Worm (Caenorhabditis elegans) whole organism, L3 larva: ENCODE measurements around the gene clec-243.

Source experiments
- elt-3 ChIP-seq, 3 experiments: fragments of 150-350 bp in 1 of 3; sonication (generic microtip) in 2 of 3; optimal IDR thresholded peaks; 2 replicates in 2 of 3; 4 replicates in 1 of 3; lab custom pipeline; 2014 to 2017; ENCODE audit warnings: missing biosample characterization in 3 of 3, missing genetic modification characterization in 3 of 3
- fos-1 ChIP-seq: fragments of 150-350 bp; optimal IDR thresholded peaks from 2 replicates; lab custom pipeline; 2014; ENCODE audit warnings: missing biosample characterization, missing genetic modification characterization
- nhr-28 ChIP-seq: fragments of 150-350 bp; optimal IDR thresholded peaks from 2 replicates; lab custom pipeline; 2014; ENCODE audit warnings: missing biosample characterization, missing genetic modification characterization
- nhr-43 ChIP-seq: sonication (generic microtip); optimal IDR thresholded peaks from 2 replicates; lab custom pipeline; 2016; ENCODE audit warnings: mild to moderate bottlenecking, missing genetic modification characterization, missing compliant biosample characterization; ENCODE audit not compliant: poor library complexity, severe bottlenecking
- nhr-77 ChIP-seq: fragments of 150-350 bp; optimal IDR thresholded peaks from 2 replicates; lab custom pipeline; 2014; ENCODE audit warnings: missing biosample characterization, missing genetic modification characterization
- pha-4 ChIP-seq: fragments of 150-350 bp; optimal IDR thresholded peaks from 2 replicates; lab custom pipeline; 2014; ENCODE audit warnings: missing biosample characterization, missing genetic modification reagents, missing genetic modification characterization
- pqm-1 ChIP-seq: fragments of 150-350 bp; optimal IDR thresholded peaks from 2 replicates; lab custom pipeline; 2017; ENCODE audit warnings: missing biosample characterization, missing genetic modification characterization, inconsistent platforms
- skn-1 ChIP-seq: fragments of 150-350 bp; optimal IDR thresholded peaks from 2 replicates; lab custom pipeline; 2014; ENCODE audit warnings: missing biosample characterization, missing genetic modification characterization
- tbx-2 ChIP-seq: sonication (generic microtip); optimal IDR thresholded peaks from 2 replicates; lab custom pipeline; 2016; ENCODE audit warnings: mild to moderate bottlenecking, missing genetic modification characterization, missing compliant biosample characterization
- unc-62 ChIP-seq: fragments of 150-350 bp; sonication (generic microtip); optimal IDR thresholded peaks from 4 replicates; lab custom pipeline; 2014; ENCODE audit warnings: missing biosample characterization, missing genetic modification reagents, missing genetic modification characterization
- ztf-11 ChIP-seq: fragments of 150-350 bp; optimal IDR thresholded peaks from 2 replicates; lab custom pipeline; 2014; ENCODE audit warnings: missing biosample characterization, missing genetic modification characterization

- TF ChIP-seq fos-1 (tag; lab: Kevin White, UChicago) (no peak), ztf-11 (tag; lab: Kevin White, UChicago) (no peak), nhr-28 (tag; lab: Kevin White, UChicago) (no peak), unc-62 (GFP tag; lab: Kevin White, UChicago) (no peak), pha-4 (no peak), nhr-43 (tag; lab: Kevin White, UChicago) (no peak), elt-3 (tag; optimal IDR thresholded peaks at IDR 0.05; lab: Kevin White, UChicago) (no peak), skn-1 (tag; lab: Kevin White, UChicago) (no peak), nhr-77 (tag; lab: Kevin White, UChicago) (no peak), tbx-2 (no peak), pqm-1 (tag; lab: Kevin White, UChicago) (no peak)
Observed at ce11 chrV:17257637-17258036, 8.8 kb upstream of the clec-243 start.
